Worm (Caenorhabditis elegans) whole organism, L4 larva: ENCODE results near the gene F59B2.12.

Experiments used
- ces-1 ChIP-seq: fragments of 150-350 bp; sonication (generic microtip); optimal IDR thresholded peaks from 4 replicates; lab custom pipeline; 2014; ENCODE audit warnings: missing biosample characterization, missing genetic modification reagents, missing genetic modification characterization
- daf-16 ChIP-seq, 3 experiments: sonication (generic microtip); optimal IDR thresholded peaks; 2 replicates each; lab custom pipeline; 2016 to 2017; ENCODE audit warnings: missing genetic modification characterization in 3 of 3, missing genetic modification reagents in 3 of 3, mild to moderate bottlenecking in 2 of 3, missing compliant biosample characterization in 2 of 3, missing biosample characterization in 1 of 3, moderate library complexity in 1 of 3
- ztf-7 ChIP-seq: fragments of 150-350 bp; optimal IDR thresholded peaks from 2 replicates; lab custom pipeline; 2014; ENCODE audit warnings: missing biosample characterization, missing genetic modification characterization

DNA sequence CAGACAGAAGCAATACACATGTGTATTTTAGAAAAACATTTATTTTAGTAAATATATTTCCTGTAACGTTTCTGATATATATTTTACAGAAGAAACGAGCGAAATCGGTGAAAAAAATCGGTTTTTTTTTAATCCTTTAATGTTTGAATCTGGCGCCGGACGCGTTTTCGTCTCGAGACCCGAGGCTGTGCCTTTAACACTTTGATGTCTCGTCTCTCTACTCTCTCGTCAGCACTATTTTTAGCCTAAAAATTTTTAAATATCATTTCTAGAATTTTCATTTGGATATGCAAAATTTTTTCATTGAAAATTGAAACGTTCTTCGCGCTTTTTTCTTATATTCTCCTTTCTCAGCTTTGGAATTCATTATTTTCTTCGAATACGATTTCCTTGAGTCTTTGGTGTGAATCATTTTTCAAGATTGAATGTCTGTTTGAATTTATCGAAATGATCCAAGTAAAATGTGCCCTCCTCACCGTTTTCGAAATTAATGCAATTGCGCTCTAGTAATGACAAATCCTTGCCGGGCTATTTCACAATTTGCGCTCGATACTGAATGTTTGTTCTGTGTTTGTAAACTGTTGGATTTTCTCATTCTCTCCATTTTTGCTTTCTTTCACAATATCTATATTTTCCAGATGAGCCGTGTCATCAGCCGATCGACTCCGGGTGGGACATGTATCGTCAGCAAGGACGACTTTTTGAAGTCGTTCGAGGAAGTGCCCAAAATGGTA is 37.2 kb downstream of the F59B2.12 start, which contains the start of gene cls-2:
- no peak for TF ChIP-seq ces-1 (GFP tag; lab: Kevin White, UChicago)
- TF ChIP-seq daf-16 (GFP tag; optimal IDR thresholded peaks at IDR 0.05; lab: Kevin White, UChicago): no peak
- no peak for TF ChIP-seq daf-16 (tag; optimal IDR thresholded peaks at IDR 0.05; lab: Kevin White, UChicago)
- TF ChIP-seq ztf-7 (tag; lab: Kevin White, UChicago): no peak
